Fruit fly (Drosophila melanogaster) whole organism, adult: ENCODE data around the gene CG8142.
A peak's percentile ranks its signal among the peaks of the same experiment; 100 is the strongest.

ENCODE experiments used
- CG11617 ChIP-seq: fragments of 200-800 bp; sonication (Bioruptor generic); optimal IDR thresholded peaks from 2 replicates; lab custom pipeline; 2017; ENCODE audit warnings: mild to moderate bottlenecking, missing biosample characterization, missing genetic modification reagents, missing genetic modification characterization
- CG12768 ChIP-seq: fragments of 200-800 bp; sonication (Bioruptor generic); optimal IDR thresholded peaks from 2 replicates; lab custom pipeline; 2017; ENCODE audit warnings: missing biosample characterization, missing genetic modification characterization, mild to moderate bottlenecking, moderate library complexity, missing genetic modification reagents
- CG14711 ChIP-seq: fragments of 200-800 bp; sonication (Bioruptor generic); optimal IDR thresholded peaks from 2 replicates; lab custom pipeline; 2018; ENCODE audit warnings: missing biosample characterization, mild to moderate bottlenecking, missing genetic modification characterization, moderate library complexity
- CG1620 ChIP-seq: fragments of 200-800 bp; sonication (Bioruptor generic); optimal IDR thresholded peaks from 2 replicates; lab custom pipeline; 2016; ENCODE audit warnings: missing biosample characterization, missing genetic modification characterization
- CG33017 ChIP-seq: fragments of 200-800 bp; sonication (Bioruptor generic); optimal IDR thresholded peaks from 2 replicates; lab custom pipeline; 2018; ENCODE audit warnings: missing biosample characterization, mild to moderate bottlenecking, missing genetic modification characterization, moderate library complexity
- CG5204 ChIP-seq: fragments of 200-800 bp; sonication (Bioruptor generic); optimal IDR thresholded peaks from 2 replicates; lab custom pipeline; 2016; ENCODE audit warnings: missing biosample characterization, missing genetic modification characterization
- CG7045 ChIP-seq: fragments of 200-800 bp; sonication (Bioruptor generic); optimal IDR thresholded peaks from 2 replicates; lab custom pipeline; 2017; ENCODE audit warnings: missing biosample characterization, mild to moderate bottlenecking, missing genetic modification characterization
- CG7101 ChIP-seq: fragments of 200-800 bp; sonication (Bioruptor generic); optimal IDR thresholded peaks from 2 replicates; lab custom pipeline; 2018; ENCODE audit warnings: missing biosample characterization, mild to moderate bottlenecking, missing genetic modification characterization, moderate library complexity
- Clk ChIP-seq: fragments of 200-800 bp; sonication (Bioruptor generic); optimal IDR thresholded peaks from 2 replicates; lab custom pipeline; 2017; ENCODE audit warnings: missing biosample characterization, missing genetic modification characterization
- Crg-1 ChIP-seq: fragments of 200-800 bp; sonication (Bioruptor generic); optimal IDR thresholded peaks from 2 replicates; lab custom pipeline; 2016; ENCODE audit warnings: missing biosample characterization, missing genetic modification characterization
- Hr96 ChIP-seq: fragments of 200-800 bp; sonication (Bioruptor generic); optimal IDR thresholded peaks from 2 replicates; lab custom pipeline; 2016; ENCODE audit warnings: missing biosample characterization, missing genetic modification characterization
- Mnt ChIP-seq: fragments of 200-800 bp; sonication (Bioruptor generic); optimal IDR thresholded peaks from 2 replicates; lab custom pipeline; 2016; ENCODE audit warnings: missing biosample characterization, mild to moderate bottlenecking, missing genetic modification characterization
- bab1 ChIP-seq: fragments of 200-800 bp; sonication (Bioruptor generic); optimal IDR thresholded peaks from 3 replicates; lab custom pipeline; 2019; ENCODE audit warnings: missing biosample characterization, mild to moderate bottlenecking, missing genetic modification characterization, moderate library complexity
- cic ChIP-seq: fragments of 200-800 bp; sonication (Bioruptor generic); optimal IDR thresholded peaks from 2 replicates; lab custom pipeline; 2017; ENCODE audit warnings: missing biosample characterization, mild to moderate bottlenecking, missing genetic modification characterization, moderate library complexity
- cnc ChIP-seq, 2 experiments: fragments of >200 bp; optimal IDR thresholded peaks; 2 replicates each; lab custom pipeline; 2017
- kay ChIP-seq: fragments of 200-800 bp; sonication (Bioruptor generic); peaks from one replicate; lab custom pipeline; 2016; ENCODE audit warnings: missing biosample characterization, missing genetic modification characterization, borderline replicate concordance
- ovo ChIP-seq: fragments of 200-800 bp; sonication (Bioruptor generic); optimal IDR thresholded peaks from 2 replicates; lab custom pipeline; 2016; ENCODE audit warnings: missing biosample characterization, missing genetic modification characterization
- pad ChIP-seq: fragments of 200-800 bp; sonication (Bioruptor generic); optimal IDR thresholded peaks from 3 replicates; lab custom pipeline; 2017; ENCODE audit warnings: missing biosample characterization, missing genetic modification characterization, mild to moderate bottlenecking, moderate library complexity, missing genetic modification reagents
- tj ChIP-seq: fragments of 200-800 bp; sonication (Bioruptor generic); optimal IDR thresholded peaks from 3 replicates; lab custom pipeline; 2017; ENCODE audit warnings: missing biosample characterization, mild to moderate bottlenecking, missing genetic modification characterization, moderate library complexity
- toe ChIP-seq: fragments of 200-800 bp; sonication (Bioruptor generic); optimal IDR thresholded peaks from 2 replicates; lab custom pipeline; 2016; ENCODE audit warnings: missing biosample characterization, missing genetic modification characterization

The CG8142 gene

dm6 chrX:17830211-17830616, 14.3 kb downstream of the CG8142 start:
- TF ChIP-seq CG1620: no peak
- TF ChIP-seq bab1 (GFP tag; lab: Kevin White, UChicago): no peak
- TF ChIP-seq CG5204 (GFP tag; lab: Kevin White, UChicago): no peak
- TF ChIP-seq cnc (optimal IDR thresholded peaks at IDR 0.05; lab: Kevin White, UChicago): no peak
- TF ChIP-seq pad: no peak
- no peak for TF ChIP-seq toe (GFP tag; lab: Kevin White, UChicago)
- TF ChIP-seq CG33017 (tag; lab: Kevin White, UChicago): no peak
- TF ChIP-seq ovo (GFP tag; lab: Kevin White, UChicago): no peak
- no peak for TF ChIP-seq CG7045 (GFP tag; lab: Kevin White, UChicago)
- TF ChIP-seq Clk: no peak
- no peak for TF ChIP-seq tj (GFP tag; lab: Kevin White, UChicago)
- no peak for TF ChIP-seq CG11617 (GFP tag; lab: Kevin White, UChicago)
- TF ChIP-seq Hr96 (GFP tag; lab: Kevin White, UChicago): no peak
- TF ChIP-seq cic (GFP tag; lab: Kevin White, UChicago): no peak
- TF ChIP-seq kay (GFP tag; lab: Kevin White, UChicago): no peak

- TF ChIP-seq CG1620 (peak; percentile 9), CG5204 (GFP tag; lab: Kevin White, UChicago) (no peak), bab1 (GFP tag; lab: Kevin White, UChicago) (peak; percentile 89), toe (GFP tag; lab: Kevin White, UChicago) (no peak), CG14711 (tag; lab: Kevin White, UChicago) (peak; percentile 49), kay (GFP tag; lab: Kevin White, UChicago) (no peak), CG7101 (tag; lab: Kevin White, UChicago) (peak; percentile 49), cnc (optimal IDR thresholded peaks at IDR 0.05; lab: Kevin White, UChicago) (no peak), tj (GFP tag; lab: Kevin White, UChicago) (no peak), pad (peak; percentile 43), Mnt (GFP tag; lab: Kevin White, UChicago) (no peak), CG11617 (GFP tag; lab: Kevin White, UChicago) (peak; percentile 27), CG33017 (tag; lab: Kevin White, UChicago) (no peak), Clk (no peak), CG12768 (no peak)
These were observed 15.2 kb downstream of the CG8142 start for dm6 chrX:17829083-17829997.

DNA sequence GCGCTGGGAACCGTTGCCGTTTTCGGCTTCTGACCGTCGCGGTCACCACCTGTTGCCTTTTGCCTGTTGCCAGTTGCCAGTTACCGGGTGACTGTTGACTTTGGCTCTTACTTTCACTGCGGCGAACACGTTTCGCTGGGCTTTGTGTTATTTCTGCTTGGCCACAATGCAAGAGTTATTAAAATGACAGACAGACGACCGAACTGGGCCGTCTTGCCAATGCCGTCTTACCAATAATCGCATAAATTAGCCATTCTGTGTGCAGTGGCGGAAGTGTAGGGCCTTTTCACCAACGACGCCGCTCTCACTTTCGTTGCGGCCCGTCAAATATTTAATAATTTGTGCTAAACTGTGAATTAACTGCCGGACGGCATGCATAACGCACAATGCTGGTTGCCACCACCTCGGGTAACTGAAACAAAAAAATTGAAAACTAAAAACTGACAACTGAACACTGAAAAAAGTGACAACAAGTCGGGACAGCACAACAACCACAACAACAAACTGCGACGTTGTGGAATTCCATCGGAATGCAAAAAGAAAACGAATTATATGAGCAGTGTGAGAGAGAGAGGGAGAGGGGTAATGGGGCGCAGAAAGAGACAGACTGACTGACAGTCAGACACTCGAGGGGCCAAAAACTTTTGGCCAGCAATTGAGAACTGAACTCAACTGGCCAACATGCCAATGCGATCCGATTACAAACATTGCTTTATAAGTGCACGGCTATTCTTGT, 16.0 kb downstream of the CG8142 start:
- TF ChIP-seq Hr96 (GFP tag; lab: Kevin White, UChicago): no peak
- TF ChIP-seq tj (GFP tag; lab: Kevin White, UChicago): peak; percentile 96

- TF ChIP-seq CG7045 (GFP tag; lab: Kevin White, UChicago) (no peak), CG12768 (peak; percentile 25), Clk (no peak), CG7101 (tag; lab: Kevin White, UChicago) (peak; percentile 43), ovo (GFP tag; lab: Kevin White, UChicago) (peak; percentile 64), Crg-1 (GFP tag; lab: Kevin White, UChicago) (peak; percentile 56), CG1620 (peak; percentile 77), CG33017 (tag; lab: Kevin White, UChicago) (no peak), CG5204 (GFP tag; lab: Kevin White, UChicago) (no peak), kay (GFP tag; lab: Kevin White, UChicago) (no peak), cnc (optimal IDR thresholded peaks at IDR 0.05; lab: Kevin White, UChicago) (no peak), CG14711 (tag; lab: Kevin White, UChicago) (peak; percentile 24), Hr96 (GFP tag; lab: Kevin White, UChicago) (peak; percentile 36), toe (GFP tag; lab: Kevin White, UChicago) (peak; percentile 33), pad (peak; percentile 45), CG11617 (GFP tag; lab: Kevin White, UChicago) (peak; percentile 3), tj (GFP tag; lab: Kevin White, UChicago) (peak; percentile 65), cic (GFP tag; lab: Kevin White, UChicago) (peak; percentile 90), Mnt (GFP tag; lab: Kevin White, UChicago) (peak; percentile 44), bab1 (GFP tag; lab: Kevin White, UChicago) (peak; percentile 80)
These were observed 17.4 kb downstream of the CG8142 start, which contains the start of gene Socs16D for dm6 chrX:17826807-17827703. Gene Socs16D (minus strand): TSS chrX:17827564.

DNA sequence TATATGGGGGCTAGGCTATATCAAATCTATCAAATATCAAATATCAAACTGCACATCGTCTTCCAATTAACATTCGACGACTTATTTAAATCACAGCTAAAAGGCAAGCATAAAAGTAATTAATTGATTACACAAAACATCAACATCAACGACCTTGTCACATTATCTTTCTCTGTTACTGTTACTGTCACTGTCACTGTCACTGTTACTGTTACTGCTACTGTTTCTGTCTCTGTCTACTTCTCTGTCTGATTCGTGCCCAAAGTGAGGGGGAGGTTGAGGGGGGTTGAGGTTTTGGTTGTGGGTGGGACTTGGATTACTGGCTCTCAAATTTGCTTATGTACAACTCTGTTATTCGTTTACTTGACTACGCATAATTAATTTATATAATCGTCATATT, 23.0 kb downstream of the CG8142 start:
- TF ChIP-seq toe (GFP tag; lab: Kevin White, UChicago): no peak
- TF ChIP-seq pad: no peak
- no peak for TF ChIP-seq CG1620
